Worm (Caenorhabditis elegans) whole organism, mixed stage, embryonic: Measurements from ENCODE around the gene mec-5.

ENCODE experiments used
- M03D4.4 ChIP-seq: sonication (generic microtip); optimal IDR thresholded peaks from 2 replicates; lab custom pipeline; 2017; ENCODE audit warnings: mild to moderate bottlenecking, missing genetic modification characterization, missing compliant biosample characterization
- bed-3 ChIP-seq: fragments of 200-800 bp; sonication (Bioruptor generic); optimal IDR thresholded peaks from 3 replicates; lab custom pipeline; 2018; ENCODE audit warnings: mild to moderate bottlenecking, missing genetic modification characterization, moderate library complexity, missing compliant biosample characterization
- blmp-1 ChIP-seq: fragments of 150-350 bp; optimal IDR thresholded peaks from 2 replicates; lab custom pipeline; 2014; ENCODE audit warnings: missing biosample characterization, missing genetic modification characterization
- ceh-39 ChIP-seq: fragments of 150-350 bp; optimal IDR thresholded peaks from 2 replicates; lab custom pipeline; 2014; ENCODE audit warnings: missing biosample characterization, missing genetic modification characterization
- ceh-43 ChIP-seq: fragments of 200-800 bp; sonication (Bioruptor generic); optimal IDR thresholded peaks from 2 replicates; lab custom pipeline; 2018; ENCODE audit warnings: mild to moderate bottlenecking, missing genetic modification characterization, moderate library complexity, missing compliant biosample characterization
- ceh-83 ChIP-seq: fragments of 200-800 bp; sonication (Bioruptor generic); optimal IDR thresholded peaks from 2 replicates; lab custom pipeline; 2018; ENCODE audit warnings: mild to moderate bottlenecking, missing genetic modification characterization, missing compliant biosample characterization
- ces-1 ChIP-seq: fragments of 150-350 bp; optimal IDR thresholded peaks from 2 replicates; lab custom pipeline; 2014; ENCODE audit warnings: missing biosample characterization, missing genetic modification reagents, missing genetic modification characterization
- cnd-1 ChIP-seq: fragments of 200-800 bp; sonication (Bioruptor generic); optimal IDR thresholded peaks from 2 replicates; lab custom pipeline; 2018; ENCODE audit warnings: mild to moderate bottlenecking, missing genetic modification characterization, missing compliant biosample characterization
- drap-1 ChIP-seq: fragments of 200-800 bp; sonication (Bioruptor generic); optimal IDR thresholded peaks from 3 replicates; lab custom pipeline; 2018; ENCODE audit warnings: mild to moderate bottlenecking, missing genetic modification characterization, missing compliant biosample characterization
- elt-1 ChIP-seq: sonication (generic microtip); optimal IDR thresholded peaks from 2 replicates; lab custom pipeline; 2017; ENCODE audit warnings: missing genetic modification characterization, mild to moderate bottlenecking, missing compliant biosample characterization, antibody characterized with exemption, moderate library complexity, borderline replicate concordance; ENCODE audit not compliant: insufficient read depth
- elt-3 ChIP-seq: fragments of 150-350 bp; optimal IDR thresholded peaks from 2 replicates; lab custom pipeline; 2014; ENCODE audit warnings: missing biosample characterization, missing genetic modification characterization
- flh-1 ChIP-seq: fragments of 200-800 bp; sonication (Bioruptor generic); optimal IDR thresholded peaks from 2 replicates; lab custom pipeline; 2018; ENCODE audit warnings: mild to moderate bottlenecking, missing genetic modification characterization, moderate library complexity, missing compliant biosample characterization
- ham-2 ChIP-seq: fragments of 200-800 bp; sonication (Bioruptor generic); optimal IDR thresholded peaks from 2 replicates; lab custom pipeline; 2018; ENCODE audit warnings: mild to moderate bottlenecking, missing genetic modification characterization, missing compliant biosample characterization
- hlh-1 ChIP-seq: fragments of 150-350 bp; optimal IDR thresholded peaks from 2 replicates; lab custom pipeline; 2014; ENCODE audit warnings: missing biosample characterization, missing genetic modification reagents, missing genetic modification characterization
- lin-13 ChIP-seq: fragments of 150-350 bp; optimal IDR thresholded peaks from 2 replicates; lab custom pipeline; 2014; ENCODE audit warnings: missing biosample characterization, missing genetic modification characterization
- lin-32 ChIP-seq: fragments of 200-800 bp; sonication (Bioruptor generic); optimal IDR thresholded peaks from 2 replicates; lab custom pipeline; 2018; ENCODE audit warnings: mild to moderate bottlenecking, missing genetic modification characterization, missing compliant biosample characterization
- lsy-2 ChIP-seq: fragments of 150-350 bp; optimal IDR thresholded peaks from 2 replicates; lab custom pipeline; 2014; ENCODE audit warnings: missing biosample characterization, missing genetic modification characterization
- mab-5 ChIP-seq: fragments of 150-350 bp; optimal IDR thresholded peaks from 2 replicates; lab custom pipeline; 2014; ENCODE audit warnings: missing biosample characterization, missing genetic modification characterization
- mls-2 ChIP-seq: sonication (generic microtip); optimal IDR thresholded peaks from 2 replicates; lab custom pipeline; 2016; ENCODE audit warnings: mild to moderate bottlenecking, missing genetic modification characterization, moderate library complexity, missing compliant biosample characterization
- nhr-12 ChIP-seq: fragments of 150-350 bp; optimal IDR thresholded peaks from 2 replicates; lab custom pipeline; 2014; ENCODE audit warnings: missing biosample characterization, missing genetic modification characterization
- nhr-2 ChIP-seq: fragments of 150-350 bp; optimal IDR thresholded peaks from 2 replicates; lab custom pipeline; 2014; ENCODE audit warnings: missing biosample characterization, missing genetic modification characterization
- nhr-237 ChIP-seq: fragments of 150-350 bp; optimal IDR thresholded peaks from 2 replicates; lab custom pipeline; 2014; ENCODE audit warnings: missing biosample characterization, missing genetic modification characterization
- nhr-28 ChIP-seq: fragments of 150-350 bp; optimal IDR thresholded peaks from 2 replicates; lab custom pipeline; 2014; ENCODE audit warnings: missing biosample characterization, missing genetic modification characterization
- nhr-76 ChIP-seq: sonication (generic microtip); optimal IDR thresholded peaks from 2 replicates; lab custom pipeline; 2017; ENCODE audit warnings: missing biosample characterization, missing genetic modification characterization
- pha-4 ChIP-seq: fragments of 150-350 bp; optimal IDR thresholded peaks from 2 replicates; lab custom pipeline; 2018; ENCODE audit warnings: missing biosample characterization, missing genetic modification reagents, missing genetic modification characterization
- sem-2 ChIP-seq: fragments of 200-800 bp; sonication (Bioruptor generic); optimal IDR thresholded peaks from 2 replicates; lab custom pipeline; 2018; ENCODE audit warnings: mild to moderate bottlenecking, missing genetic modification characterization, missing compliant biosample characterization
- snpc-4 ChIP-seq: fragments of 150-350 bp; optimal IDR thresholded peaks from 2 replicates; lab custom pipeline; 2014; ENCODE audit warnings: missing biosample characterization, missing genetic modification characterization
- sptf-1 ChIP-seq: sonication (generic microtip); optimal IDR thresholded peaks from 2 replicates; lab custom pipeline; 2017; ENCODE audit warnings: mild to moderate bottlenecking, missing genetic modification characterization, moderate library complexity, missing compliant biosample characterization
- tbx-8 ChIP-seq: fragments of 200-800 bp; sonication (Bioruptor generic); optimal IDR thresholded peaks from 2 replicates; lab custom pipeline; 2018; ENCODE audit warnings: mild to moderate bottlenecking, missing genetic modification characterization, moderate library complexity, missing compliant biosample characterization
- unc-120 ChIP-seq: sonication (generic microtip); optimal IDR thresholded peaks from 2 replicates; lab custom pipeline; 2017; ENCODE audit warnings: missing genetic modification characterization, missing compliant biosample characterization; ENCODE audit not compliant: poor library complexity, severe bottlenecking
- unc-62 ChIP-seq: fragments of 150-350 bp; optimal IDR thresholded peaks from 2 replicates; lab custom pipeline; 2014; ENCODE audit warnings: missing biosample characterization, missing genetic modification reagents, missing genetic modification characterization
- zip-8 ChIP-seq: fragments of 150-350 bp; optimal IDR thresholded peaks from 2 replicates; lab custom pipeline; 2014; ENCODE audit warnings: missing biosample characterization, missing genetic modification characterization
- ztf-11 ChIP-seq: fragments of 150-350 bp; optimal IDR thresholded peaks from 2 replicates; lab custom pipeline; 2014; ENCODE audit warnings: missing biosample characterization, missing genetic modification characterization

mec-5 gene

DNA sequence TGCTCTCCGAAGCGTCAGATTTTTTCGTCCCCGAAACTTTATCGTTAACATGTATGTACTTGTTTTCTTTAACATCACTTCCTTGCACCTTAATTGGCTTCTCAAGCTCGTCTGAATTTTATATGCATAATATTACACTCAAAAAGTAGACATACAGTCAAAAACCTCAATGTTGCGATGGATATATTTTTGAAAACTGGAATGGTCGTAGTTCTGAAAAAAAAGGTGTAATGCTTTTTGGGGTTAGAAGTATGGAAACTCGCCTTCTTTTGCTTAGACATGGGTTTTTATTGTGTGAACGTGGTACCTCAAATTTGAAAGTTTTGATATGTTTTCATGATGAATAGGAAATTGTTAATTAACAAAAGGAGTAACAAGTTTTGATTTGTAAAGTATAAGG lies 38.8 kb downstream of the mec-5 start, which contains the start of gene C09G1.2:
TSS of gene C09G1.2 (minus strand) at position 101 of the 400 bp plus-strand sequence.
- no peak for TF ChIP-seq hlh-1
- TF ChIP-seq lin-13 (tag; lab: Kevin White, UChicago): no peak
- no peak for TF ChIP-seq sptf-1 (tag; lab: Kevin White, UChicago)
- TF ChIP-seq nhr-2: no peak
- TF ChIP-seq nhr-28 (tag; lab: Kevin White, UChicago): no peak
- TF ChIP-seq, all 35 proteins: peak for 0

DNA sequence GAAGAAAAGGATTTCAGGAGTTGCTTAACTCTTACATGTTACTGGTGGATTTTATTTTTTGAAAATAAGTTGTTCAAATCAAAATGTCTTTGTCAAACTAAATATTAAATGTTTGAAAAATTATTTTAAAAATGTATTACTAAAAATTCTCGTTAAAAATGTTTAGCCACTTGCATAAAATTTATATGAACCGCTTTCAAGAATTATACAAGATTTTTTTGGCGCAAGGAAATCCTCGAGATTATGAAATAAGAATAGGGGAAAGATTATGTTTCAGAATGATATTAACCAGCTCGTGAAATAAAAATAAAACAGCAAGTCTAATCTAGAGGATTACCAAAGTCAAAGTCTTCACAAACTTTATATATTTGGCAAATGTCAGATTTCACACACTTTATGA lies 39.5 kb downstream of the mec-5 start:
- no peak for TF ChIP-seq sptf-1 (tag; lab: Kevin White, UChicago)
- TF ChIP-seq bed-3 (GFP tag; lab: Kevin White, UChicago): no peak
- TF ChIP-seq nhr-28 (tag; lab: Kevin White, UChicago): no peak
- no peak for TF ChIP-seq nhr-76 (tag; lab: Kevin White, UChicago)
- TF ChIP-seq elt-3: no peak
- TF ChIP-seq ceh-39 (tag; lab: Kevin White, UChicago): no peak
- no peak for TF ChIP-seq ham-2 (GFP tag; lab: Kevin White, UChicago)
- no peak for TF ChIP-seq zip-8 (tag; lab: Kevin White, UChicago)
- no peak for TF ChIP-seq blmp-1 (tag; lab: Kevin White, UChicago)
- TF ChIP-seq snpc-4 (tag; lab: Kevin White, UChicago): no peak
- TF ChIP-seq ceh-83 (GFP tag; lab: Kevin White, UChicago): no peak
- TF ChIP-seq drap-1 (GFP tag; lab: Kevin White, UChicago): no peak
- TF ChIP-seq nhr-237 (tag; lab: Kevin White, UChicago): no peak
- TF ChIP-seq M03D4.4 (tag; lab: Kevin White, UChicago): no peak

DNA sequence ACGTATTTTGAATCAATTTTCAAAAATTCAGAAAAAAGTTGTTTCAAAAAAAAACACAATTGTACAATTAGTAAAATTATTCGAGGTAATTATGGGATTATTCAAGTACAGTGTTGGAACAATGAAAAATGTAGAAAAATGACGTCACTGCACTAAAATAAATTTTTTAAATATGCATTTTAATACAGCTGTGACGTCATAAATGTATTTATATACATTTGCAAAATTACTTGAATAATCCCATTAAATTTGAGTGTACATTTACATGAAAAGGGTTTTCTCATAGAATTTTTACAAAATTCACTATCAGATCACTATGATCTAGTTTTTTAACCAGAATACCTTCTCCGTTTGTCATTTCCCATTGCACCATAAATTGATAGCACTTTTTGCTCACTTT lies 44.8 kb downstream of the mec-5 start:
- TF ChIP-seq mls-2 (tag; lab: Kevin White, UChicago) (no peak), lin-13 (tag; lab: Kevin White, UChicago) (no peak), zip-8 (tag; lab: Kevin White, UChicago) (peak; percentile 97)

- no peak for TF ChIP-seq ceh-39 (tag; lab: Kevin White, UChicago)
- TF ChIP-seq snpc-4 (tag; lab: Kevin White, UChicago): no peak
- TF ChIP-seq sptf-1 (tag; lab: Kevin White, UChicago): no peak
- TF ChIP-seq zip-8 (tag; lab: Kevin White, UChicago): no peak
- TF ChIP-seq bed-3 (GFP tag; lab: Kevin White, UChicago): no peak
- TF ChIP-seq cnd-1: no peak
- no peak for TF ChIP-seq lin-32 (GFP tag; lab: Kevin White, UChicago)
- TF ChIP-seq ceh-83 (GFP tag; lab: Kevin White, UChicago): no peak
- no peak for TF ChIP-seq sem-2 (GFP tag; lab: Kevin White, UChicago)
- TF ChIP-seq pha-4 (tag; lab: Kevin White, UChicago): no peak
- no peak for TF ChIP-seq drap-1 (GFP tag; lab: Kevin White, UChicago)
- TF ChIP-seq tbx-8 (GFP tag; lab: Kevin White, UChicago): no peak
- no peak for TF ChIP-seq unc-62 (GFP tag; lab: Kevin White, UChicago)
- no peak for TF ChIP-seq nhr-76 (tag; lab: Kevin White, UChicago)
- no peak for TF ChIP-seq ces-1 (GFP tag; lab: Kevin White, UChicago)
- TF ChIP-seq ceh-43 (GFP tag; lab: Kevin White, UChicago): no peak
- TF ChIP-seq nhr-28 (tag; lab: Kevin White, UChicago): no peak
- no peak for TF ChIP-seq blmp-1 (tag; lab: Kevin White, UChicago)
- no peak for TF ChIP-seq flh-1 (GFP tag; lab: Kevin White, UChicago)
- TF ChIP-seq, all 35 proteins: peak for 0
Measured at ce11 chrX:15992806-15993205, 49.0 kb downstream of the mec-5 start.

ce11 chrX:15993916-15994315 lies 50.1 kb downstream of the mec-5 start:
- no peak for TF ChIP-seq ceh-83 (GFP tag; lab: Kevin White, UChicago)
- TF ChIP-seq zip-8 (tag; lab: Kevin White, UChicago): no peak
- no peak for TF ChIP-seq pha-4 (tag; lab: Kevin White, UChicago)
- TF ChIP-seq ceh-39 (tag; lab: Kevin White, UChicago): no peak
- no peak for TF ChIP-seq nhr-2
- TF ChIP-seq elt-1 (tag; lab: Kevin White, UChicago): no peak
- no peak for TF ChIP-seq unc-120
- TF ChIP-seq M03D4.4 (tag; lab: Kevin White, UChicago): no peak
- TF ChIP-seq mls-2 (tag; lab: Kevin White, UChicago): no peak
- TF ChIP-seq nhr-12 (tag; lab: Kevin White, UChicago): no peak
- TF ChIP-seq lsy-2 (tag; lab: Kevin White, UChicago): no peak
- TF ChIP-seq drap-1 (GFP tag; lab: Kevin White, UChicago): no peak
- TF ChIP-seq lin-32 (GFP tag; lab: Kevin White, UChicago): no peak
- no peak for TF ChIP-seq snpc-4 (tag; lab: Kevin White, UChicago)
- no peak for TF ChIP-seq sem-2 (GFP tag; lab: Kevin White, UChicago)
- no peak for TF ChIP-seq mab-5 (tag; lab: Kevin White, UChicago)
- TF ChIP-seq hlh-1: no peak
- TF ChIP-seq nhr-237 (tag; lab: Kevin White, UChicago): no peak
- no peak for TF ChIP-seq tbx-8 (GFP tag; lab: Kevin White, UChicago)
- no peak for TF ChIP-seq ztf-11
